Worm (Caenorhabditis elegans) whole organism, L1 larva: ENCODE results near the gene nog-1.
A peak's percentile ranks its signal among the peaks of the same experiment; 100 is the strongest.

ENCODE experiments used
- C04F5.9 ChIP-seq: sonication (generic microtip); optimal IDR thresholded peaks from 2 replicates; lab custom pipeline; 2016; ENCODE audit warnings: missing genetic modification characterization, missing compliant biosample characterization
- C16A3.4 ChIP-seq: fragments of 150-350 bp; optimal IDR thresholded peaks from 2 replicates; lab custom pipeline; 2014; ENCODE audit warnings: missing biosample characterization, missing genetic modification characterization
- F16B12.6 ChIP-seq: fragments of 150-350 bp; optimal IDR thresholded peaks from 2 replicates; lab custom pipeline; 2014; ENCODE audit warnings: missing biosample characterization, missing genetic modification characterization
- Y116A8C.19 ChIP-seq: sonication (generic microtip); optimal IDR thresholded peaks from 2 replicates; lab custom pipeline; 2016; ENCODE audit warnings: missing compliant biosample characterization, missing genetic modification characterization, borderline replicate concordance
- alr-1 ChIP-seq: fragments of 200-800 bp; sonication (Bioruptor generic); optimal IDR thresholded peaks from 2 replicates; lab custom pipeline; 2018; ENCODE audit warnings: borderline replicate concordance, mild to moderate bottlenecking, missing genetic modification characterization, missing compliant biosample characterization
- aly-2 ChIP-seq: fragments of 150-350 bp; optimal IDR thresholded peaks from 2 replicates; lab custom pipeline; 2014; ENCODE audit warnings: missing biosample characterization, missing genetic modification characterization
- blmp-1 ChIP-seq: fragments of 150-350 bp; optimal IDR thresholded peaks from 2 replicates; lab custom pipeline; 2014; ENCODE audit warnings: missing biosample characterization, missing genetic modification characterization
- ces-1 ChIP-seq: fragments of 150-350 bp; optimal IDR thresholded peaks from 2 replicates; lab custom pipeline; 2014; ENCODE audit warnings: missing biosample characterization, missing genetic modification reagents, missing genetic modification characterization
- egl-13 ChIP-seq: sonication (generic microtip); optimal IDR thresholded peaks from 2 replicates; lab custom pipeline; 2016; ENCODE audit warnings: missing genotype, missing genetic modification reagents, missing genetic modification characterization, missing compliant biosample characterization
- egl-27 ChIP-seq, 2 experiments: fragments of 150-350 bp in 1 of 2; sonication (generic microtip); optimal IDR thresholded peaks; 3 replicates each; lab custom pipeline; 2017 to 2018; ENCODE audit warnings: missing biosample characterization in 2 of 2, missing genetic modification characterization in 2 of 2, missing genetic modification reagents in 2 of 2
- elt-3 ChIP-seq, 6 experiments: fragments of 150-350 bp in 1 of 6; sonication (generic microtip); optimal IDR thresholded peaks; 2 replicates each; lab custom pipeline; 2017 to 2018; ENCODE audit warnings: missing biosample characterization in 6 of 6, missing genetic modification characterization in 6 of 6, inconsistent platforms in 1 of 6
- ets-5 ChIP-seq: fragments of 200-800 bp; sonication (Bioruptor generic); IDR thresholded peaks from 2 replicates; pipeline ENCODE4 v1.3.6; 2022; ENCODE audit warnings: missing genetic modification characterization, missing compliant biosample characterization
- fkh-4 ChIP-seq: sonication (generic microtip); optimal IDR thresholded peaks from 2 replicates; lab custom pipeline; 2016; ENCODE audit warnings: missing compliant biosample characterization, missing genetic modification characterization, borderline replicate concordance
- fkh-8 ChIP-seq: sonication (generic microtip); optimal IDR thresholded peaks from 2 replicates; lab custom pipeline; 2016; ENCODE audit warnings: mild to moderate bottlenecking, missing genetic modification characterization, missing compliant biosample characterization
- grh-1 ChIP-seq: fragments of 200-800 bp; sonication (Bioruptor generic); IDR thresholded peaks from 2 replicates; pipeline ENCODE4 v1.3.6; 2022; ENCODE audit warnings: missing genetic modification reagents, missing genetic modification characterization, missing compliant biosample characterization
- hlh-17 ChIP-seq: fragments of 200-800 bp; sonication (Bioruptor generic); optimal IDR thresholded peaks from 2 replicates; lab custom pipeline; 2018; ENCODE audit warnings: missing genetic modification characterization, mild to moderate bottlenecking, missing compliant biosample characterization, moderate library complexity, borderline replicate concordance
- hpl-2 ChIP-seq: fragments of 150-350 bp; optimal IDR thresholded peaks from 2 replicates; lab custom pipeline; 2014; ENCODE audit warnings: missing biosample characterization, missing genetic modification reagents, missing genetic modification characterization
- irx-1 ChIP-seq: sonication (generic microtip); optimal IDR thresholded peaks from 2 replicates; lab custom pipeline; 2016; ENCODE audit warnings: missing genetic modification characterization, missing compliant biosample characterization
- isw-1 ChIP-seq: fragments of 200-800 bp; sonication (Bioruptor generic); IDR thresholded peaks from 2 replicates; pipeline ENCODE4 v1.3.6; 2022; ENCODE audit warnings: missing genetic modification characterization, missing compliant biosample characterization
- lin-13 ChIP-seq: fragments of 150-350 bp; optimal IDR thresholded peaks from 2 replicates; lab custom pipeline; 2014; ENCODE audit warnings: missing biosample characterization, missing genetic modification reagents, missing genetic modification characterization
- lin-14 ChIP-seq: fragments of 200-800 bp; sonication (Bioruptor generic); optimal IDR thresholded peaks from 2 replicates; lab custom pipeline; 2018; ENCODE audit warnings: mild to moderate bottlenecking, missing genetic modification characterization, moderate library complexity, missing compliant biosample characterization
- lin-15B ChIP-seq: fragments of 150-350 bp; sonication (generic microtip); optimal IDR thresholded peaks from 3 replicates; lab custom pipeline; 2014; ENCODE audit warnings: missing biosample characterization, missing genetic modification characterization
- lin-35 ChIP-seq, 2 experiments: fragments of 150-350 bp; optimal IDR thresholded peaks; 2 replicates each; lab custom pipeline; 2014; ENCODE audit warnings: missing biosample characterization in 2 of 2, missing genetic modification characterization in 2 of 2, missing genetic modification reagents in 2 of 2
- lsy-2 ChIP-seq, 2 experiments: fragments of 150-350 bp; optimal IDR thresholded peaks; 2 replicates each; lab custom pipeline; 2014; ENCODE audit warnings: missing biosample characterization in 2 of 2, missing genetic modification characterization in 2 of 2
- mab-9 ChIP-seq: fragments of 200-800 bp; sonication (Bioruptor generic); IDR thresholded peaks from 2 replicates; pipeline ENCODE4 v1.3.6; 2022; ENCODE audit warnings: missing genetic modification reagents, missing genetic modification characterization, missing compliant biosample characterization
- mef-2 ChIP-seq: fragments of 150-350 bp; optimal IDR thresholded peaks from 2 replicates; lab custom pipeline; 2014; ENCODE audit warnings: missing biosample characterization, missing genetic modification characterization
- nhr-20 ChIP-seq: sonication (generic microtip); optimal IDR thresholded peaks from 2 replicates; lab custom pipeline; 2016; ENCODE audit warnings: mild to moderate bottlenecking, missing genetic modification characterization, missing compliant biosample characterization
- nhr-237 ChIP-seq: fragments of 150-350 bp; optimal IDR thresholded peaks from 2 replicates; lab custom pipeline; 2014; ENCODE audit warnings: missing biosample characterization, missing genetic modification characterization
- nhr-71 ChIP-seq: sonication (generic microtip); optimal IDR thresholded peaks from 2 replicates; lab custom pipeline; 2016; ENCODE audit warnings: mild to moderate bottlenecking, missing genetic modification characterization, moderate library complexity, missing compliant biosample characterization
- nhr-84 ChIP-seq: sonication (generic microtip); optimal IDR thresholded peaks from 2 replicates; lab custom pipeline; 2017; ENCODE audit warnings: missing biosample characterization, missing genetic modification characterization
- nhr-85 ChIP-seq: sonication (generic microtip); peaks from one replicate; lab custom pipeline; 2016; ENCODE audit warnings: missing genetic modification characterization, inconsistent platforms, missing compliant biosample characterization
- pag-3 ChIP-seq: sonication (generic microtip); optimal IDR thresholded peaks from 2 replicates; lab custom pipeline; 2017; ENCODE audit warnings: missing genetic modification characterization, mild to moderate bottlenecking, missing compliant biosample characterization, antibody characterized with exemption, borderline replicate concordance; ENCODE audit not compliant: insufficient read depth
- rnt-1 ChIP-seq: sonication (generic microtip); optimal IDR thresholded peaks from 2 replicates; lab custom pipeline; 2016; ENCODE audit warnings: mild to moderate bottlenecking, missing genetic modification characterization, moderate library complexity, missing compliant biosample characterization
- snpc-4 ChIP-seq: fragments of 150-350 bp; optimal IDR thresholded peaks from 2 replicates; lab custom pipeline; 2014; ENCODE audit warnings: missing biosample characterization, missing genetic modification characterization
- snu-23 ChIP-seq: sonication (generic microtip); optimal IDR thresholded peaks from 2 replicates; lab custom pipeline; 2016; ENCODE audit warnings: missing genetic modification characterization, missing compliant biosample characterization
- sox-4 ChIP-seq: sonication (generic microtip); optimal IDR thresholded peaks from 2 replicates; lab custom pipeline; 2016; ENCODE audit warnings: missing genetic modification characterization, missing compliant biosample characterization
- swsn-7 ChIP-seq: sonication (generic microtip); optimal IDR thresholded peaks from 2 replicates; lab custom pipeline; 2016; ENCODE audit warnings: missing genetic modification characterization, missing compliant biosample characterization
- tlp-1 ChIP-seq: fragments of 150-350 bp; optimal IDR thresholded peaks from 2 replicates; lab custom pipeline; 2014; ENCODE audit warnings: missing biosample characterization, missing genetic modification characterization
- unc-62 ChIP-seq: fragments of 150-350 bp; optimal IDR thresholded peaks from 2 replicates; lab custom pipeline; 2014; ENCODE audit warnings: missing biosample characterization, missing genetic modification reagents, missing genetic modification characterization
- unc-98 ChIP-seq: fragments of 200-800 bp; sonication (Bioruptor generic); IDR thresholded peaks from 2 replicates; pipeline ENCODE4 v1.3.6; 2022; ENCODE audit warnings: missing genetic modification characterization, missing compliant biosample characterization
- xbp-1 ChIP-seq: sonication (generic microtip); optimal IDR thresholded peaks from 2 replicates; lab custom pipeline; 2016; ENCODE audit warnings: missing genetic modification characterization, missing compliant biosample characterization
- zag-1 ChIP-seq: fragments of 150-350 bp; optimal IDR thresholded peaks from 2 replicates; lab custom pipeline; 2014; ENCODE audit warnings: missing biosample characterization, missing genetic modification characterization
- zip-4 ChIP-seq: fragments of 200-800 bp; sonication (Bioruptor generic); optimal IDR thresholded peaks from 2 replicates; lab custom pipeline; 2018; ENCODE audit warnings: mild to moderate bottlenecking, missing genetic modification characterization, moderate library complexity, missing compliant biosample characterization
- ztf-11 ChIP-seq, 2 experiments: sonication (generic microtip); optimal IDR thresholded peaks; 2 replicates each; lab custom pipeline; 2016 to 2017; ENCODE audit warnings: missing genetic modification characterization in 2 of 2, missing biosample characterization in 1 of 2, missing compliant biosample characterization in 1 of 2
- ztf-4 ChIP-seq: fragments of 150-350 bp; optimal IDR thresholded peaks from 2 replicates; lab custom pipeline; 2014; ENCODE audit warnings: missing biosample characterization, missing genetic modification characterization

nog-1 gene

DNA sequence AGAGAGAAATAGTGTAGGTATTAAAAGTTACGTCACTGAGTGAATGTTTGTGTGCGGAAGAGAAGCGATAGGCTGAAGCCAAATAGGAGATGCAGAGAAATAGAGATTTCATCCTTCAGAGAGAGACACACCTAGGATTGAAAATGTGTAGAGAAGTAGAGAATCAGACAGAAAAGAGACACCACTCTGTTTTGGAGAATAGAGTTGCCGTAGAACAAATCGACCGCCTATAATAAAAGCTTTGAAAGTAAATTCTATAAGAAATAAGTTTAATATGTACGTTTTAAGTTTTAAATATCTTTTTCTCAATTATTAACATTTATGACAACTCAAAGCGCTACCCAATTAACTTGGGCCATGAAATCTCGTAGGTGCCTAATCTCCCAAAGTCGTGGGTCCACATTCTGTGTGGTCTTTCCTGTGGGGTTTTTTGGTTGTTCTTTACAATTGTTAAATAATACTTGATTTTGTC is 16.8 kb downstream of the nog-1 start, which contains the start of gene T07A9.12 (continued):
- TF ChIP-seq snpc-4 (tag; lab: Kevin White, UChicago) (no peak), lin-15B (tag; lab: Kevin White, UChicago) (peak; percentile 17), aly-2 (peak; percentile 36), blmp-1 (tag; lab: Kevin White, UChicago) (peak; percentile 32), isw-1 (peak; percentile 47), F16B12.6 (tag; lab: Kevin White, UChicago) (peak; percentile 25), lin-13 (GFP tag; lab: Kevin White, UChicago) (peak; percentile 69), mef-2 (tag; lab: Kevin White, UChicago) (peak; percentile 23), rnt-1 (tag; lab: Kevin White, UChicago) (peak; percentile 82), hpl-2 (GFP tag; lab: Kevin White, UChicago) (no peak), hlh-17 (GFP tag; lab: Kevin White, UChicago) (no peak), zag-1 (no peak), nhr-84 (tag; lab: Kevin White, UChicago) (no peak), ces-1 (GFP tag; lab: Kevin White, UChicago) (no peak), nhr-237 (tag; lab: Kevin White, UChicago) (peak; percentile 42), unc-98 (GFP tag; lab: Robert Waterston, UW) (peak; percentile 71), tlp-1 (tag; lab: Kevin White, UChicago) (no peak), Y116A8C.19 (tag; lab: Kevin White, UChicago) (peak; percentile 41), ztf-4 (tag; lab: Kevin White, UChicago) (no peak), lin-35 (GFP tag; optimal IDR thresholded peaks at IDR 0.05; lab: Kevin White, UChicago) (peak; percentile 74 to 76), unc-62 (GFP tag; lab: Kevin White, UChicago) (no peak), fkh-8 (tag; lab: Kevin White, UChicago) (peak; percentile 83), zip-4 (GFP tag; lab: Kevin White, UChicago) (no peak), xbp-1 (tag; lab: Kevin White, UChicago) (peak; percentile 69), nhr-71 (tag; lab: Kevin White, UChicago) (peak; percentile 90), pag-3 (tag; lab: Kevin White, UChicago) (no peak), elt-3 (tag; optimal IDR thresholded peaks at IDR 0.05; lab: Kevin White, UChicago) (no peak), snu-23 (GFP tag; lab: Kevin White, UChicago) (peak; percentile 91), nhr-85 (tag; lab: Kevin White, UChicago) (peak; percentile 78), C04F5.9 (tag; lab: Kevin White, UChicago) (peak; percentile 51), lin-14 (GFP tag; lab: Kevin White, UChicago) (no peak), mab-9 (GFP tag; lab: Robert Waterston, UW) (no peak)
- TF ChIP-seq, all 84 proteins: peak for 50

DNA sequence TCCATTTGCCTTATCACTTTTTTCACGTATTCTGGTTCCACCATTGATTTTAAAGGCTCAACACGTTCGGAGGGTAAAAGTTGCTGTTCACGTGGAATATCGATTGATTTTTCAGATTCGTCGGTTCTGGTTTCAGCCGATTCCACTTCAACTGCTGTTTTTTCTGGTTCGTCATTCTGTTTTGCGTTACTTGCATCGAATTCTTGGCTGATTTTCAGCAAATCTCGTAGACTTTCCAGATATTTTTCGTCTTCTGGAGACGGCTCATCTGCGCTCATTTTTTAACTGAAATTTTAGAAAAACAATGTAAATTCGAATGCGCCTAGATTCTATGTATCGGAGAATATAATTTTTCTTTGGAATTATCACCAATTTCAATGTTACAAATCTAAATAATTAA is 26.0 kb downstream of the nog-1 start, which contains the start of gene eri-1:
Gene eri-1, minus strand, starts transcription at position 285 of the 400 bp plus-strand sequence.
- no peak for TF ChIP-seq C16A3.4 (tag; lab: Kevin White, UChicago)
- TF ChIP-seq Y116A8C.19 (tag; lab: Kevin White, UChicago), result no peak
- TF ChIP-seq sox-4 (tag; lab: Kevin White, UChicago), result no peak
- no peak for TF ChIP-seq egl-27 (tag; optimal IDR thresholded peaks at IDR 0.05; lab: Kevin White, UChicago)
- no peak for TF ChIP-seq irx-1 (tag; lab: Kevin White, UChicago)
- no peak for TF ChIP-seq lsy-2 (tag; optimal IDR thresholded peaks at IDR 0.05; lab: Kevin White, UChicago)
- TF ChIP-seq ets-5 (GFP tag; lab: Robert Waterston, UW), result no peak
- TF ChIP-seq nhr-20, result no peak
- no peak for TF ChIP-seq grh-1 (GFP tag; lab: Robert Waterston, UW)
- no peak for TF ChIP-seq nhr-71 (tag; lab: Kevin White, UChicago)
- TF ChIP-seq fkh-4 (tag; lab: Kevin White, UChicago), result no peak
- no peak for TF ChIP-seq alr-1 (tag; lab: Kevin White, UChicago)
- no peak for TF ChIP-seq unc-98 (GFP tag; lab: Robert Waterston, UW)
- no peak for TF ChIP-seq ztf-11 (tag; optimal IDR thresholded peaks at IDR 0.05; lab: Kevin White, UChicago)
- TF ChIP-seq zag-1, result no peak
- no peak for TF ChIP-seq snu-23 (GFP tag; lab: Kevin White, UChicago)
- no peak for TF ChIP-seq swsn-7
- no peak for TF ChIP-seq egl-13 (tag; lab: Kevin White, UChicago)
